Comparison of ENCODE assay signal across 8 worm cellular contexts in genomic region chrV:4450523-4451089, ce11.
TF ChIP-seq lines count a peak whose summit lies in the region.

Gene rft-2, minus strand, starts transcription at chrV:4450563.

TF ChIP-seq in whole organism, L1 larva, 84 proteins besides CTCF, POLR2A, EP300 and RAD21 (continues in another document):
- TF ChIP-seq unc-30 (tag; optimal IDR thresholded peaks at IDR 0.05; lab: Kevin White, UChicago) (no peak), hlh-17 (GFP tag; optimal IDR thresholded peaks at IDR 0.05; lab: Kevin White, UChicago; ENCODE audit: borderline replicate concordance) (no peak), grh-1 (GFP tag; IDR thresholded peaks at IDR 0.05; lab: Robert Waterston, UW) (0 out of 2 replicates have a peak, but pooled peaks have one; percentile 18), ama-1 (optimal IDR thresholded peaks at IDR 0.05; lab: Kevin White, UChicago) (no peak), fkh-8 (tag; optimal IDR thresholded peaks at IDR 0.05; lab: Kevin White, UChicago) (peak; percentile 53), dpl-1 (GFP tag; optimal IDR thresholded peaks at IDR 0.05; lab: Kevin White, UChicago) (peak; percentile 93 to 96 (median 95)), C04F5.9 (tag; optimal IDR thresholded peaks at IDR 0.05; lab: Kevin White, UChicago) (peak; percentile 23), alr-1 (tag; optimal IDR thresholded peaks at IDR 0.05; lab: Kevin White, UChicago; ENCODE audit: borderline replicate concordance) (no peak), irx-1 (tag; optimal IDR thresholded peaks at IDR 0.05; lab: Kevin White, UChicago) (peak; percentile 58), nhr-19 (GFP tag; conservative IDR thresholded peaks at IDR 0.05; lab: Robert Waterston, UW) (peak; percentile 50)

TF ChIP-seq in whole organism, L2 larva, 48 proteins besides CTCF, POLR2A, EP300 and RAD21 (continues in another document):
- TF ChIP-seq nhr-10 (tag; optimal IDR thresholded peaks at IDR 0.05; lab: Kevin White, UChicago) (no peak), ztf-4 (tag; optimal IDR thresholded peaks at IDR 0.05; lab: Kevin White, UChicago) (no peak), nhr-6 (tag; optimal IDR thresholded peaks at IDR 0.05; lab: Kevin White, UChicago) (no peak), dmd-4 (tag; optimal IDR thresholded peaks at IDR 0.05; lab: Kevin White, UChicago) (no peak), ztf-1 (GFP tag; conservative IDR thresholded peaks at IDR 0.05; lab: Robert Waterston, UW) (no peak), Y55F3AM.14 (GFP tag; optimal IDR thresholded peaks at IDR 0.05; lab: Kevin White, UChicago) (peak; percentile 32), egl-27 (tag; optimal IDR thresholded peaks at IDR 0.05; lab: Kevin White, UChicago) (no peak), unc-55 (GFP tag; optimal IDR thresholded peaks at IDR 0.05; lab: Kevin White, UChicago) (peak; percentile 80), mbf-1 (tag; optimal IDR thresholded peaks at IDR 0.05; lab: Kevin White, UChicago) (no peak), lin-11 (tag; optimal IDR thresholded peaks at IDR 0.05; lab: Kevin White, UChicago) (no peak), nhr-12 (tag; optimal IDR thresholded peaks at IDR 0.05; lab: Kevin White, UChicago) (no peak), R02D3.7 (tag; optimal IDR thresholded peaks at IDR 0.05; lab: Kevin White, UChicago) (no peak)

TF ChIP-seq in whole organism, L3 larva, 47 proteins besides CTCF, POLR2A, EP300 and RAD21:
- TF ChIP-seq hmg-11 (tag; optimal IDR thresholded peaks at IDR 0.05; lab: Kevin White, UChicago) = peak; percentile 57
- TF ChIP-seq snpc-4 (tag; optimal IDR thresholded peaks at IDR 0.05; lab: Kevin White, UChicago) = peak; percentile 52
- peak; percentile 59 for TF ChIP-seq nfya-1 (tag; optimal IDR thresholded peaks at IDR 0.05; lab: Kevin White, UChicago; ENCODE audit: insufficient read depth)
- TF ChIP-seq lsy-12 (tag; optimal IDR thresholded peaks at IDR 0.05; lab: Kevin White, UChicago) = no peak
- TF ChIP-seq jun-1 (tag; optimal IDR thresholded peaks at IDR 0.05; lab: Kevin White, UChicago) = peak; percentile 10
- TF ChIP-seq elt-2 (tag; optimal IDR thresholded peaks at IDR 0.05; lab: Kevin White, UChicago) = peak; percentile 65
- TF ChIP-seq R02D3.7 (tag; optimal IDR thresholded peaks at IDR 0.05; lab: Kevin White, UChicago) = peak; percentile 14
- TF ChIP-seq pha-4 (tag; optimal IDR thresholded peaks at IDR 0.05; lab: Kevin White, UChicago) = peak; percentile 85
- TF ChIP-seq skn-1 (tag; optimal IDR thresholded peaks at IDR 0.05; lab: Kevin White, UChicago) = no peak
- no peak for TF ChIP-seq nhr-12 (tag; optimal IDR thresholded peaks at IDR 0.05; lab: Kevin White, UChicago)
- peak; percentile 62 for TF ChIP-seq lin-15B (tag; optimal IDR thresholded peaks at IDR 0.05; lab: Kevin White, UChicago)

TF ChIP-seq in whole organism, L4 larva, 104 proteins besides CTCF, POLR2A, EP300 and RAD21 (continues in another document):
- peak; percentile 97 for TF ChIP-seq lin-38 (GFP tag; IDR thresholded peaks at IDR 0.05; lab: Robert Waterston, UW)
- TF ChIP-seq lin-39 (tag; optimal IDR thresholded peaks at IDR 0.05; lab: Kevin White, UChicago) = no peak
- peak; percentile 13 for TF ChIP-seq nhr-102 (tag; optimal IDR thresholded peaks at IDR 0.05; lab: Kevin White, UChicago)
- TF ChIP-seq ceh-28 (tag; optimal IDR thresholded peaks at IDR 0.05; lab: Kevin White, UChicago) = no peak
- TF ChIP-seq nhr-48 (tag; optimal IDR thresholded peaks at IDR 0.05; lab: Kevin White, UChicago) = no peak
- TF ChIP-seq vab-7 (GFP tag; IDR thresholded peaks at IDR 0.05; lab: Robert Waterston, UW) = no peak
- peak; percentile 45; the same call in 1 of the 2 replicates for TF ChIP-seq hmg-1.1 (GFP tag; IDR thresholded peaks at IDR 0.05; lab: Robert Waterston, UW)
- peak; percentile 23 for TF ChIP-seq rbr-2 (tag; optimal IDR thresholded peaks at IDR 0.05; lab: Kevin White, UChicago)
- TF ChIP-seq daf-19 (GFP tag; conservative IDR thresholded peaks at IDR 0.05; lab: Robert Waterston, UW) = no peak
- no peak for TF ChIP-seq pqm-1 (tag; optimal IDR thresholded peaks at IDR 0.05; lab: Kevin White, UChicago)
- peak; percentile 55 for TF ChIP-seq mep-1 (tag; optimal IDR thresholded peaks at IDR 0.05; lab: Kevin White, UChicago)
- no peak for TF ChIP-seq dve-1 (tag; optimal IDR thresholded peaks at IDR 0.05; lab: Kevin White, UChicago; ENCODE audit: insufficient read depth)

TF ChIP-seq in whole organism, early embryonic, 17 proteins besides CTCF, POLR2A, EP300 and RAD21:
- no peak for TF ChIP-seq tbx-37 (GFP tag; conservative IDR thresholded peaks at IDR 0.05; lab: Robert Waterston, UW)
- peak; percentile 59 for TF ChIP-seq F13C5.2 (tag; optimal IDR thresholded peaks at IDR 0.05; lab: Kevin White, UChicago)
TF ChIP-seq in whole organism, early embryonic: peak in this region for 1.

TF ChIP-seq in whole organism, late embryonic, 69 proteins besides CTCF, POLR2A, EP300 and RAD21:
- peak; percentile 70 for TF ChIP-seq elt-2 (tag; optimal IDR thresholded peaks at IDR 0.05; lab: Kevin White, UChicago)
- no peak for TF ChIP-seq eyg-1 (tag; optimal IDR thresholded peaks at IDR 0.05; lab: Kevin White, UChicago)
- TF ChIP-seq ceh-2 (tag; optimal IDR thresholded peaks at IDR 0.05; lab: Kevin White, UChicago) = peak; percentile 2
- peak; percentile 15 for TF ChIP-seq nfya-1 (tag; optimal IDR thresholded peaks at IDR 0.05; lab: Kevin White, UChicago)
- TF ChIP-seq ceh-30 (tag; optimal IDR thresholded peaks at IDR 0.05; lab: Kevin White, UChicago) = no peak
- peak; percentile 22 for TF ChIP-seq ceh-34 (tag; optimal IDR thresholded peaks at IDR 0.05; lab: Kevin White, UChicago)
- TF ChIP-seq unc-42 (tag; optimal IDR thresholded peaks at IDR 0.05; lab: Kevin White, UChicago) = peak; percentile 90

TF ChIP-seq in whole organism, mixed stage, embryonic, 35 proteins besides CTCF, POLR2A, EP300 and RAD21:
- TF ChIP-seq mep-1 (tag; optimal IDR thresholded peaks at IDR 0.05; lab: Kevin White, UChicago) = peak; percentile 29
- TF ChIP-seq elt-3 (tag; optimal IDR thresholded peaks at IDR 0.05; lab: Kevin White, UChicago) = no peak
- TF ChIP-seq cnd-1 (tag; optimal IDR thresholded peaks at IDR 0.05; lab: Kevin White, UChicago) = no peak
- TF ChIP-seq ceh-43 (GFP tag; optimal IDR thresholded peaks at IDR 0.05; lab: Kevin White, UChicago) = no peak
- peak; percentile 93 for TF ChIP-seq ces-1 (GFP tag; optimal IDR thresholded peaks at IDR 0.05; lab: Kevin White, UChicago)
- TF ChIP-seq tbx-8 (GFP tag; optimal IDR thresholded peaks at IDR 0.05; lab: Kevin White, UChicago) = no peak
- TF ChIP-seq pha-4 (tag; optimal IDR thresholded peaks at IDR 0.05; lab: Kevin White, UChicago) = no peak
- peak; percentile 14 for TF ChIP-seq nhr-237 (tag; optimal IDR thresholded peaks at IDR 0.05; lab: Kevin White, UChicago)
TF ChIP-seq in whole organism, mixed stage, embryonic: peak in this region for 3.

TF ChIP-seq in whole organism, young adult, 124 proteins besides CTCF, POLR2A, EP300 and RAD21 (continues in another document):
- TF ChIP-seq lsl-1 (GFP tag; optimal IDR thresholded peaks at IDR 0.05; lab: Kevin White, UChicago) = peak; percentile 40
- no peak for TF ChIP-seq chd-7 (tag; optimal IDR thresholded peaks at IDR 0.05; lab: Kevin White, UChicago)
- TF ChIP-seq him-1 (tag; optimal IDR thresholded peaks at IDR 0.05; lab: Kevin White, UChicago) = no peak
- no peak for TF ChIP-seq athp-1 (tag; optimal IDR thresholded peaks at IDR 0.05; lab: Kevin White, UChicago)
- TF ChIP-seq F37B4.10 (GFP tag; IDR thresholded peaks at IDR 0.05; lab: Robert Waterston, UW) = no peak
- no peak for TF ChIP-seq zfh-2 (GFP tag; conservative IDR thresholded peaks at IDR 0.05; lab: Robert Waterston, UW)
- peak; percentile 56 to 92 (median 72) for TF ChIP-seq lin-35 (GFP tag; optimal IDR thresholded peaks at IDR 0.05; lab: Kevin White, UChicago)
- TF ChIP-seq D2030.7 (GFP tag; IDR thresholded peaks at IDR 0.05; lab: Robert Waterston, UW) = no peak
- peak; percentile 79 for TF ChIP-seq efl-1 (GFP tag; optimal IDR thresholded peaks at IDR 0.05; lab: Kevin White, UChicago)
- TF ChIP-seq attf-5 (GFP tag; optimal IDR thresholded peaks at IDR 0.05; lab: Kevin White, UChicago) = peak; percentile 25
- TF ChIP-seq Y53F4B.3 (GFP tag; IDR thresholded peaks at IDR 0.05; lab: Robert Waterston, UW) = no peak
- no peak for TF ChIP-seq sdz-38 (tag; optimal IDR thresholded peaks at IDR 0.05; lab: Kevin White, UChicago)
- no peak for TF ChIP-seq snpc-1.3 (tag; optimal IDR thresholded peaks at IDR 0.05; lab: Kevin White, UChicago; ENCODE audit: insufficient read depth)
- TF ChIP-seq akir-1 (GFP tag; optimal IDR thresholded peaks at IDR 0.05; lab: Kevin White, UChicago) = no peak
- TF ChIP-seq lin-40 (tag; optimal IDR thresholded peaks at IDR 0.05; lab: Kevin White, UChicago) = peak; percentile 42
- peak; percentile 91 for TF ChIP-seq lin-54 (GFP tag; optimal IDR thresholded peaks at IDR 0.05; lab: Kevin White, UChicago)
- peak; percentile 41; the same call in 1 of the 2 replicates for TF ChIP-seq nfyb-1 (GFP tag; IDR thresholded peaks at IDR 0.05; lab: Robert Waterston, UW)
- 0 out of 2 replicates have a peak, but pooled peaks have one; percentile 26 for TF ChIP-seq dox-1 (GFP tag; IDR thresholded peaks at IDR 0.05; lab: Robert Waterston, UW)
- TF ChIP-seq nhr-80 (tag; optimal IDR thresholded peaks at IDR 0.05; lab: Kevin White, UChicago) = peak; percentile 19
- no peak for TF ChIP-seq mel-28 (tag; optimal IDR thresholded peaks at IDR 0.05; lab: Kevin White, UChicago; ENCODE audit: borderline replicate concordance)
- TF ChIP-seq let-607 (tag; optimal IDR thresholded peaks at IDR 0.05; lab: Kevin White, UChicago) = no peak
- TF ChIP-seq egl-44 (GFP tag; IDR thresholded peaks at IDR 0.05; lab: Robert Waterston, UW) = no peak
- no peak for TF ChIP-seq ztf-3 (GFP tag; optimal IDR thresholded peaks at IDR 0.05; lab: Kevin White, UChicago)
- TF ChIP-seq gei-17 (GFP tag; optimal IDR thresholded peaks at IDR 0.05; lab: Kevin White, UChicago) = no peak
- TF ChIP-seq snpc-4 (GFP tag; optimal IDR thresholded peaks at IDR 0.05; lab: Kevin White, UChicago) = no peak
- TF ChIP-seq snpc-4 (tag; optimal IDR thresholded peaks at IDR 0.05; lab: Kevin White, UChicago) = no peak
- TF ChIP-seq ztf-6 (GFP tag; IDR thresholded peaks at IDR 0.05; lab: Robert Waterston, UW) = no peak
- TF ChIP-seq K11D2.4 (GFP tag; IDR thresholded peaks at IDR 0.05; lab: Robert Waterston, UW) = no peak
- no peak for TF ChIP-seq ZK185.1 (tag; optimal IDR thresholded peaks at IDR 0.05; lab: Kevin White, UChicago; ENCODE audit: poor library complexity, severe bottlenecking)
- peak; percentile 20 for TF ChIP-seq snpc-1.1 (tag; optimal IDR thresholded peaks at IDR 0.05; lab: Kevin White, UChicago; ENCODE audit: insufficient read depth)
- TF ChIP-seq snpc-3.4 (tag; optimal IDR thresholded peaks at IDR 0.05; lab: Kevin White, UChicago) = no peak
- peak; percentile 87 for TF ChIP-seq dpl-1 (GFP tag; optimal IDR thresholded peaks at IDR 0.05; lab: Kevin White, UChicago)
- TF ChIP-seq tbp1 (GFP tag; optimal IDR thresholded peaks at IDR 0.05; lab: Kevin White, UChicago) = no peak
- TF ChIP-seq mcd-1 (GFP tag; IDR thresholded peaks at IDR 0.05; lab: Robert Waterston, UW) = peak; percentile 94
